Worm (Caenorhabditis elegans): ENCODE data around the gene C05G5.5.

ce11 chrX:14753514-14754076 is 7.3 kb downstream of the C05G5.5 start, which contains the start of gene sucl-1:
- TF ChIP-seq fkh-10 (GFP tag; optimal IDR thresholded peaks at IDR 0.05) = peak; percentile 21
- TF ChIP-seq aly-2 (tag; optimal IDR thresholded peaks at IDR 0.05) = no peak
- TF ChIP-seq nfya-1 (tag; optimal IDR thresholded peaks at IDR 0.05; ENCODE audit: insufficient read depth) = peak; percentile 94
- TF ChIP-seq fos-1 (tag; optimal IDR thresholded peaks at IDR 0.05) = no peak
- TF ChIP-seq nhr-237 (tag; optimal IDR thresholded peaks at IDR 0.05) = no peak
- TF ChIP-seq nhr-25 (tag; optimal IDR thresholded peaks at IDR 0.05) = peak; percentile 86
- TF ChIP-seq ztf-11 (tag; optimal IDR thresholded peaks at IDR 0.05) = no peak
- no peak for TF ChIP-seq zag-1 (tag; optimal IDR thresholded peaks at IDR 0.05)
- TF ChIP-seq ama-1 (optimal IDR thresholded peaks at IDR 0.05) = no peak
- TF ChIP-seq nhr-12 (tag; optimal IDR thresholded peaks at IDR 0.05) = no peak
- peak; percentile 39 for TF ChIP-seq ceh-28 (tag; optimal IDR thresholded peaks at IDR 0.05)
- TF ChIP-seq ceh-9 (tag; optimal IDR thresholded peaks at IDR 0.05) = no peak
- no peak for TF ChIP-seq ceh-82 (tag; optimal IDR thresholded peaks at IDR 0.05)
- peak; percentile 28 for TF ChIP-seq unc-62 (GFP tag; optimal IDR thresholded peaks at IDR 0.05)
